Fruit fly (Drosophila melanogaster) S2 (cell line): ENCODE data around the gene tbc.
A peak's percentile ranks its signal among the peaks of the same experiment; 100 is the strongest.

Experiments
- CG8478 ChIP-seq: fragments of >200 bp; optimal IDR thresholded peaks from 2 replicates; lab custom pipeline; 2018
- CTCF ChIP-seq, 2 experiments: fragments of >200 bp; optimal IDR thresholded peaks; 2 replicates each; lab custom pipeline; 2018

tbc gene

DNA sequence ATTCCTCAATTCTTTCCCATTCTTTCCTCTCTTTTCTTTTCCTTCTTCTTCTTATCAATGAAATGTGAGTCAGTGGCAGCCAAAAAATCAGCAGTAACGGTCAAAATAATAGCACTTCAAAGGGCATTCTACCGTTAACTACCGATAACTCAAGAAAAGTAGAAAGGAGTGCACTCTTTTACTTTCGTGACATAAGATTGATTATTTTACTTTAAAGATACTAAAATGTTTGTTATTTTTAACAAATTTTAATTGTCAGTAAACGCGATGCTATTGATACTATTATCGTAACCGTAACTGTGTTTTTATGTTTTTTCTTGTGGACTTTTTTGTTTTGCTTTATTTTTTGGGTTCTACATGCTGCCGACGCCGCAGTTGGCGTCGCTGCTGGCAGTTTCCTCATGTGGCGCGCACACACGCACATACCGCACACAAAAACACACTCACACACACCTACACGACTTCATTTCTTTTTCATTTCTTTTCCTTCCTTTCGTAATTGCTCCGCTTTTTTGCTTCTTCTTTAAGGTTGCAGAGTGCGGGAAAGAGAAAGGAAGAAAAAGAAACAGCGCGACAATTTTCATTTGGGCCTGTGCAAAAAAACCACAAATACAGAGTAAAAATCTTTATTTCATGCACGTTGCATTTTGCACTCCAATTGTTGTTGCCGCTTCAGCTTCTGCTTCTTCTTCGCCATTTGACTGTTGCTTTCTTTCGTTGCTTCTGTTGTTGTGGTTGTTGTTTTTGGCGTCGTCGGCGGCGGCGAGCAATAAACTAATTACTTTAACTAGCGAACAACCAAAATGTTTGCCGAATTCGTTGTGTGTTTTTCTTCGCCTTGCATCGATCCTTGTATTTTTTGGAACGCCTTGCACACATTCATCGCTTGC is 60.6 kb downstream of the tbc start:
- TF ChIP-seq CG8478 (lab: Kevin White, UChicago), result no peak
- TF ChIP-seq CTCF (optimal IDR thresholded peaks at IDR 0.05; lab: Kevin White, UChicago), result no peak

dm6 chrX:20510540-20510939 is 61.4 kb downstream of the tbc start, which contains the start of gene RhoGAP19D:
Gene RhoGAP19D, minus strand, starts transcription at chrX:20510694.
- peak in 1 of 2 experiments; percentile 44 for TF ChIP-seq CTCF (optimal IDR thresholded peaks at IDR 0.05; lab: Kevin White, UChicago)
- no peak for TF ChIP-seq CG8478 (lab: Kevin White, UChicago)

- no peak for TF ChIP-seq CG8478 (lab: Kevin White, UChicago)
- no peak for TF ChIP-seq CTCF (optimal IDR thresholded peaks at IDR 0.05; lab: Kevin White, UChicago)
Observed at dm6 chrX:20511382-20511853, 62.3 kb downstream of the tbc start, which contains the start of gene CG1812. Gene CG1812, plus strand, starts transcription at chrX:20511544.
